Worm (Caenorhabditis elegans) whole organism, L3 larva: Measurements from ENCODE around the gene ufd-3.

Source experiments
- ZK546.5 ChIP-seq: sonication (generic microtip); optimal IDR thresholded peaks from 2 replicates; lab custom pipeline; 2017; ENCODE audit warnings: missing biosample characterization, missing genetic modification characterization
- ama-1 ChIP-seq: fragments of 150-350 bp; optimal IDR thresholded peaks from 2 replicates; lab custom pipeline; 2018
- ceh-9 ChIP-seq: sonication (generic microtip); optimal IDR thresholded peaks from 2 replicates; lab custom pipeline; 2018; ENCODE audit warnings: missing biosample characterization, missing genetic modification characterization
- daf-12 ChIP-seq: fragments of 150-350 bp; optimal IDR thresholded peaks from 2 replicates; lab custom pipeline; 2014; ENCODE audit warnings: missing biosample characterization, missing genetic modification reagents, missing genetic modification characterization
- elt-1 ChIP-seq: fragments of 150-350 bp; optimal IDR thresholded peaks from 2 replicates; lab custom pipeline; 2014; ENCODE audit warnings: missing biosample characterization, missing genetic modification characterization
- elt-2 ChIP-seq: sonication (generic microtip); optimal IDR thresholded peaks from 2 replicates; lab custom pipeline; 2016; ENCODE audit warnings: missing genetic modification reagents, mild to moderate bottlenecking, missing genetic modification characterization, missing compliant biosample characterization
- fkh-10 ChIP-seq: sonication (generic microtip); optimal IDR thresholded peaks from 2 replicates; lab custom pipeline; 2017; ENCODE audit warnings: missing biosample characterization, missing genetic modification reagents, missing genetic modification characterization
- fkh-2 ChIP-seq: fragments of 150-350 bp; optimal IDR thresholded peaks from 2 replicates; lab custom pipeline; 2014; ENCODE audit warnings: missing biosample characterization, missing genetic modification reagents, missing genetic modification characterization
- fos-1 ChIP-seq: fragments of 150-350 bp; optimal IDR thresholded peaks from 2 replicates; lab custom pipeline; 2014; ENCODE audit warnings: missing biosample characterization, missing genetic modification characterization
- hmg-11 ChIP-seq: sonication (generic microtip); optimal IDR thresholded peaks from 2 replicates; lab custom pipeline; 2016; ENCODE audit warnings: missing genetic modification characterization, missing compliant biosample characterization
- jun-1 ChIP-seq: fragments of 150-350 bp; optimal IDR thresholded peaks from 2 replicates; lab custom pipeline; 2014; ENCODE audit warnings: missing biosample characterization, missing genetic modification reagents, missing genetic modification characterization
- lin-15B ChIP-seq: fragments of 150-350 bp; optimal IDR thresholded peaks from 2 replicates; lab custom pipeline; 2014; ENCODE audit warnings: missing biosample characterization, missing genetic modification characterization
- lsy-12 ChIP-seq: sonication (generic microtip); optimal IDR thresholded peaks from 2 replicates; lab custom pipeline; 2016; ENCODE audit warnings: mild to moderate bottlenecking, missing genetic modification characterization, missing compliant biosample characterization
- mdl-1 ChIP-seq: fragments of 150-350 bp; optimal IDR thresholded peaks from 2 replicates; lab custom pipeline; 2014; ENCODE audit warnings: missing biosample characterization, missing genetic modification characterization
- nfya-1 ChIP-seq: sonication (generic microtip); optimal IDR thresholded peaks from 2 replicates; lab custom pipeline; 2017; ENCODE audit warnings: missing genetic modification characterization, mild to moderate bottlenecking, missing compliant biosample characterization, antibody characterized with exemption, moderate library complexity; ENCODE audit not compliant: insufficient read depth
- nhr-11 ChIP-seq: fragments of 150-350 bp; optimal IDR thresholded peaks from 2 replicates; lab custom pipeline; 2014; ENCODE audit warnings: missing biosample characterization, missing genetic modification characterization
- nhr-25 ChIP-seq: sonication (generic microtip); optimal IDR thresholded peaks from 2 replicates; lab custom pipeline; 2017; ENCODE audit warnings: missing biosample characterization, missing genetic modification characterization
- nhr-28 ChIP-seq: fragments of 150-350 bp; optimal IDR thresholded peaks from 2 replicates; lab custom pipeline; 2014; ENCODE audit warnings: missing biosample characterization, missing genetic modification characterization
- nhr-43 ChIP-seq: sonication (generic microtip); optimal IDR thresholded peaks from 2 replicates; lab custom pipeline; 2016; ENCODE audit warnings: mild to moderate bottlenecking, missing genetic modification characterization, missing compliant biosample characterization; ENCODE audit not compliant: poor library complexity, severe bottlenecking
- pha-4 ChIP-seq: fragments of 150-350 bp; optimal IDR thresholded peaks from 2 replicates; lab custom pipeline; 2014; ENCODE audit warnings: missing biosample characterization, missing genetic modification reagents, missing genetic modification characterization
- pqm-1 ChIP-seq: fragments of 150-350 bp; optimal IDR thresholded peaks from 2 replicates; lab custom pipeline; 2017; ENCODE audit warnings: missing biosample characterization, missing genetic modification characterization, inconsistent platforms
- skn-1 ChIP-seq: fragments of 150-350 bp; optimal IDR thresholded peaks from 2 replicates; lab custom pipeline; 2014; ENCODE audit warnings: missing biosample characterization, missing genetic modification characterization
- snpc-4 ChIP-seq: fragments of 150-350 bp; optimal IDR thresholded peaks from 2 replicates; lab custom pipeline; 2014; ENCODE audit warnings: missing biosample characterization, missing genetic modification characterization
- unc-62 ChIP-seq: fragments of 150-350 bp; sonication (generic microtip); optimal IDR thresholded peaks from 4 replicates; lab custom pipeline; 2014; ENCODE audit warnings: missing biosample characterization, missing genetic modification reagents, missing genetic modification characterization
- zag-1 ChIP-seq: fragments of 150-350 bp; optimal IDR thresholded peaks from 2 replicates; lab custom pipeline; 2014; ENCODE audit warnings: missing biosample characterization, missing genetic modification characterization
- ztf-4 ChIP-seq: fragments of 150-350 bp; optimal IDR thresholded peaks from 2 replicates; lab custom pipeline; 2014; ENCODE audit warnings: missing biosample characterization, missing genetic modification characterization

The ufd-3 gene

ce11 chrII:9921622-9922269 is 18.8 kb upstream of the ufd-3 start, which contains the start of gene C05C10.2:
C05C10.2 (plus strand) TSS chrII:9922219.
- TF ChIP-seq nfya-1 (tag; lab: Kevin White, UChicago) (peak; percentile 35), pha-4 (tag; lab: Kevin White, UChicago) (no peak)

ce11 chrII:9928470-9928869 is 12.1 kb upstream of the ufd-3 start:
- no peak for TF ChIP-seq elt-1 (tag; lab: Kevin White, UChicago)

- TF ChIP-seq ztf-4 (tag; lab: Kevin White, UChicago) = no peak
- peak; percentile 47 for TF ChIP-seq nfya-1 (tag; lab: Kevin White, UChicago)
- TF ChIP-seq ceh-9 (tag; lab: Kevin White, UChicago) = no peak
- peak; percentile 9 for TF ChIP-seq nhr-43 (tag; lab: Kevin White, UChicago)
- peak; percentile 49 for TF ChIP-seq nhr-11
- TF ChIP-seq hmg-11 (tag; lab: Kevin White, UChicago) = peak; percentile 59
- peak; percentile 78 for TF ChIP-seq lin-15B (tag; lab: Kevin White, UChicago)
- TF ChIP-seq, all 47 proteins: peak for 5
Measured at ce11 chrII:9931012-9931411, 9.5 kb upstream of the ufd-3 start.

- TF ChIP-seq snpc-4 (tag; lab: Kevin White, UChicago) (no peak), zag-1 (tag; lab: Kevin White, UChicago) (no peak), pqm-1 (peak; percentile 65), elt-2 (tag; lab: Kevin White, UChicago) (peak; percentile 72), daf-12 (tag; lab: Kevin White, UChicago) (no peak), mdl-1 (tag; lab: Kevin White, UChicago) (no peak), nhr-28 (tag; lab: Kevin White, UChicago) (no peak), pha-4 (tag; lab: Kevin White, UChicago) (peak; percentile 23)
Measured at ce11 chrII:9931476-9931875, 9.1 kb upstream of the ufd-3 start, which contains the start of gene pho-11. pho-11 (plus strand) TSS chrII:9931849.

DNA sequence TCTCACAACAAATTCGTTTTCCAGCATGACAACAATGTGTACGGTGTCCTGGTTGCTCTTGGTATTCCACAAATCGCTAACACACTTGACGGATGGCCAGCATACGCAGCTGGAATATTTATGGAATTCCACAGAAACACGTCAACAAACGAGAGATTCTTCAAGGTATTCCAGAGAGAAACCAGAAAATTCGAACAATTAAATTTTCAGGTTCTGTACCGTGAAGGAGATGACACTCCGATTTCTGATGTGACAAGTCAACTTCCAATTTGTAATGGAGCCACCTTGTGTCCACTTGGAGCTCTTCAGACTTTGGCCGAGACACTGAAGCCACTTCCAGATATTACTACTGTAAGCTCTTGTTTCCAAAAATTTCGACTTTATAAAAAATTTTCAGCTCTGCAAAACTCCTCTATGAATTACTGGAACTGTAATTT is 6.6 kb upstream of the ufd-3 start:
- TF ChIP-seq jun-1 (tag; lab: Kevin White, UChicago) (no peak), elt-2 (tag; lab: Kevin White, UChicago) (peak; percentile 11), nhr-43 (tag; lab: Kevin White, UChicago) (peak; percentile 60), lsy-12 (peak; percentile 29), ama-1 (lab: Kevin White, UChicago) (peak; percentile 92), snpc-4 (tag; lab: Kevin White, UChicago) (no peak)

- TF ChIP-seq ama-1 (lab: Kevin White, UChicago) (peak; percentile 86), nhr-43 (tag; lab: Kevin White, UChicago) (peak; percentile 41), fkh-10 (GFP tag; lab: Kevin White, UChicago) (no peak)
Measured at ce11 chrII:9934570-9934969, 6.0 kb upstream of the ufd-3 start.

DNA sequence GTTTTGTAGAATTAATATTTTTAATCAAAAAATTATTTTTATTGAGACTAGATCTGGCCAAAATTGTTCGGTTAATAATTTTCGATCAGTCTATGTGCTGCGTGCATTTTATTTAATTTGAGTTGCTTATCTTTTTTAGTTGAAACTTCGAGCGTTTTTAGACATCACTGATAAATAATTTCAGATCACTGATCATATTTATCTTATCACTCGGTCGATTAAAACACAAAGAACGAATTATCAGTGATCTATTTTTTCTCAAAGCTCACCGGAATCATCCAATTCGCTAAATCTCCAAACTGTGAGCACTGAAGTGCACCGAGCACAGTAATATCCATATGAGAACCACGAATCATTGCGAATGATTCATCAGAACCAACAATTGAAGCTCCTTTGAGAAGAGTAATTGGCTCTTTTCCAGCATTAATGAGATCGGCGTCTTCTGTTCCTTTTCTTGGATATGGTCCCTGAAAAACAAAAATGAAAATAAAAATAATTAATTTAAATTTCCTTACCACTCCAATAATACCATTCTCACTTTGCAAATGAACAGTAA is 5.4 kb upstream of the ufd-3 start:
- TF ChIP-seq skn-1 (tag; lab: Kevin White, UChicago) (no peak), pqm-1 (peak; percentile 82), pha-4 (tag; lab: Kevin White, UChicago) (peak; percentile 38), ama-1 (lab: Kevin White, UChicago) (peak; percentile 37), elt-2 (tag; lab: Kevin White, UChicago) (peak; percentile 83)

ce11 chrII:9935664-9936063 is 4.9 kb upstream of the ufd-3 start:
- TF ChIP-seq ama-1 (lab: Kevin White, UChicago) (peak; percentile 55), unc-62 (GFP tag; lab: Kevin White, UChicago) (no peak), fos-1 (no peak), fkh-2 (tag; lab: Kevin White, UChicago) (no peak), ZK546.5 (no peak), nhr-25 (tag; lab: Kevin White, UChicago) (no peak)
